Worm (Caenorhabditis elegans): ENCODE results near the gene T10B10.9.

T10B10.9 gene

ce11 chrX:15173303-15173904, 9.2 kb downstream of the T10B10.9 start, which contains the start of gene ucr-2.2:
TSS of gene ucr-2.2 (plus strand) at chrX:15173904.
- peak; percentile 88 for TF ChIP-seq hmg-11 (tag; optimal IDR thresholded peaks at IDR 0.05)
- TF ChIP-seq pqm-1 (tag; optimal IDR thresholded peaks at IDR 0.05): peak; percentile 29
- peak; percentile 89 for TF ChIP-seq snpc-4 (tag; optimal IDR thresholded peaks at IDR 0.05)
- TF ChIP-seq pha-4 (tag; optimal IDR thresholded peaks at IDR 0.05): peak; percentile 93
- TF ChIP-seq nhr-76 (tag; optimal IDR thresholded peaks at IDR 0.05): peak; percentile 18
- peak; percentile 69 for TF ChIP-seq elt-2 (tag; optimal IDR thresholded peaks at IDR 0.05)
- peak; percentile 58 for TF ChIP-seq lin-15B (tag; optimal IDR thresholded peaks at IDR 0.05)
- peak; percentile 27 for TF ChIP-seq ceh-28 (tag; optimal IDR thresholded peaks at IDR 0.05)
- TF ChIP-seq skn-1 (tag; optimal IDR thresholded peaks at IDR 0.05): peak; percentile 27
- TF ChIP-seq fos-1 (tag; optimal IDR thresholded peaks at IDR 0.05): peak; percentile 59
- no peak for TF ChIP-seq nhr-77 (tag; optimal IDR thresholded peaks at IDR 0.05)
- peak; percentile 81 for TF ChIP-seq tbx-2 (tag; optimal IDR thresholded peaks at IDR 0.05)
- TF ChIP-seq fkh-10 (GFP tag; optimal IDR thresholded peaks at IDR 0.05): peak; percentile 21
- peak; percentile 60 for TF ChIP-seq jun-1 (tag; optimal IDR thresholded peaks at IDR 0.05)
- peak; percentile 70 for TF ChIP-seq nfya-1 (tag; optimal IDR thresholded peaks at IDR 0.05; ENCODE audit: insufficient read depth)
- peak; percentile 86 for TF ChIP-seq nhr-43 (tag; optimal IDR thresholded peaks at IDR 0.05; ENCODE audit: poor library complexity, severe bottlenecking)
- peak; percentile 87 for TF ChIP-seq nhr-23 (tag; optimal IDR thresholded peaks at IDR 0.05)
- TF ChIP-seq unc-39 (tag; optimal IDR thresholded peaks at IDR 0.05): no peak
- no peak for TF ChIP-seq ceh-82 (tag; optimal IDR thresholded peaks at IDR 0.05)
- no peak for TF ChIP-seq aly-2 (tag; optimal IDR thresholded peaks at IDR 0.05)
- peak; percentile 78 for TF ChIP-seq nhr-25 (tag; optimal IDR thresholded peaks at IDR 0.05)
- TF ChIP-seq lin-39 (tag; optimal IDR thresholded peaks at IDR 0.05): peak; percentile 61
- TF ChIP-seq lsy-12 (tag; optimal IDR thresholded peaks at IDR 0.05): peak; percentile 73
- no peak for TF ChIP-seq nhr-11 (tag; optimal IDR thresholded peaks at IDR 0.05)
- TF ChIP-seq egl-5 (tag; optimal IDR thresholded peaks at IDR 0.05): no peak

ce11 chrX:15175211-15175610, 11.0 kb downstream of the T10B10.9 start:
- no peak for TF ChIP-seq ceh-82 (tag; optimal IDR thresholded peaks at IDR 0.05)
- TF ChIP-seq skn-1 (tag; optimal IDR thresholded peaks at IDR 0.05): no peak
- TF ChIP-seq elt-1 (tag; optimal IDR thresholded peaks at IDR 0.05): no peak
- no peak for TF ChIP-seq unc-39 (tag; optimal IDR thresholded peaks at IDR 0.05)
- TF ChIP-seq egl-27 (tag; optimal IDR thresholded peaks at IDR 0.05): no peak
- TF ChIP-seq ZK546.5 (tag; optimal IDR thresholded peaks at IDR 0.05): no peak
- no peak for TF ChIP-seq nhr-12 (tag; optimal IDR thresholded peaks at IDR 0.05)
- TF ChIP-seq tbx-2 (tag; optimal IDR thresholded peaks at IDR 0.05): no peak
- no peak for TF ChIP-seq nhr-23 (tag; optimal IDR thresholded peaks at IDR 0.05)
- TF ChIP-seq nhr-67 (tag; optimal IDR thresholded peaks at IDR 0.05): no peak
- no peak for TF ChIP-seq fos-1 (tag; optimal IDR thresholded peaks at IDR 0.05)
- TF ChIP-seq elt-3 (tag; optimal IDR thresholded peaks at IDR 0.05): no peak
- no peak for TF ChIP-seq fkh-10 (GFP tag; optimal IDR thresholded peaks at IDR 0.05)
- TF ChIP-seq fkh-2 (tag; optimal IDR thresholded peaks at IDR 0.05): no peak
- TF ChIP-seq nhr-76 (tag; optimal IDR thresholded peaks at IDR 0.05): no peak
- no peak for TF ChIP-seq pqm-1 (tag; optimal IDR thresholded peaks at IDR 0.05)

ce11 chrX:15176431-15176911, 12.3 kb downstream of the T10B10.9 start, which contains the start of gene col-41:
TSS of gene col-41 (minus strand) at chrX:15176481.
- TF ChIP-seq nhr-23 (tag; optimal IDR thresholded peaks at IDR 0.05) (peak; percentile 56), skn-1 (tag; optimal IDR thresholded peaks at IDR 0.05) (no peak), nhr-25 (tag; optimal IDR thresholded peaks at IDR 0.05) (peak; percentile 32), nhr-43 (tag; optimal IDR thresholded peaks at IDR 0.05; ENCODE audit: poor library complexity, severe bottlenecking) (peak; percentile 27), ceh-16 (tag; optimal IDR thresholded peaks at IDR 0.05) (no peak), nhr-76 (tag; optimal IDR thresholded peaks at IDR 0.05) (no peak), nhr-77 (tag; optimal IDR thresholded peaks at IDR 0.05) (no peak), nhr-11 (tag; optimal IDR thresholded peaks at IDR 0.05) (no peak), sea-2 (GFP tag; optimal IDR thresholded peaks at IDR 0.05) (no peak), ama-1 (optimal IDR thresholded peaks at IDR 0.05) (no peak), ceh-28 (tag; optimal IDR thresholded peaks at IDR 0.05) (no peak), jun-1 (tag; optimal IDR thresholded peaks at IDR 0.05) (no peak), egl-5 (tag; optimal IDR thresholded peaks at IDR 0.05) (no peak)

- TF ChIP-seq tbx-2 (tag; optimal IDR thresholded peaks at IDR 0.05) (peak; percentile 84), skn-1 (tag; optimal IDR thresholded peaks at IDR 0.05) (peak; percentile 80), hmg-11 (tag; optimal IDR thresholded peaks at IDR 0.05) (peak; percentile 95), mdl-1 (tag; optimal IDR thresholded peaks at IDR 0.05) (no peak), elt-3 (tag; optimal IDR thresholded peaks at IDR 0.05) (peak in 1 of 3 experiments; percentile 11), nfya-1 (tag; optimal IDR thresholded peaks at IDR 0.05; ENCODE audit: insufficient read depth) (peak; percentile 78), ama-1 (optimal IDR thresholded peaks at IDR 0.05) (no peak), nhr-237 (tag; optimal IDR thresholded peaks at IDR 0.05) (no peak), pqm-1 (tag; optimal IDR thresholded peaks at IDR 0.05) (peak; percentile 32), lsy-12 (tag; optimal IDR thresholded peaks at IDR 0.05) (peak; percentile 87), nhr-43 (tag; optimal IDR thresholded peaks at IDR 0.05; ENCODE audit: poor library complexity, severe bottlenecking) (peak; percentile 94), nhr-11 (tag; optimal IDR thresholded peaks at IDR 0.05) (no peak), ceh-9 (tag; optimal IDR thresholded peaks at IDR 0.05) (no peak), nhr-23 (tag; optimal IDR thresholded peaks at IDR 0.05) (peak; percentile 88), egl-5 (tag; optimal IDR thresholded peaks at IDR 0.05) (peak; percentile 88), ztf-11 (tag; optimal IDR thresholded peaks at IDR 0.05) (no peak), unc-62 (GFP tag; optimal IDR thresholded peaks at IDR 0.05) (no peak), ceh-28 (tag; optimal IDR thresholded peaks at IDR 0.05) (peak; percentile 64), nhr-67 (tag; optimal IDR thresholded peaks at IDR 0.05) (no peak), lin-39 (tag; optimal IDR thresholded peaks at IDR 0.05) (peak; percentile 75), pha-4 (tag; optimal IDR thresholded peaks at IDR 0.05) (peak; percentile 86), mml-1 (tag; optimal IDR thresholded peaks at IDR 0.05) (no peak), ceh-16 (tag; optimal IDR thresholded peaks at IDR 0.05) (no peak), lin-15B (tag; optimal IDR thresholded peaks at IDR 0.05) (peak; percentile 47), nhr-76 (tag; optimal IDR thresholded peaks at IDR 0.05) (no peak), snpc-4 (tag; optimal IDR thresholded peaks at IDR 0.05) (peak; percentile 94), fkh-2 (tag; optimal IDR thresholded peaks at IDR 0.05) (no peak)
Observed at ce11 chrX:15181454-15181853, 17.2 kb downstream of the T10B10.9 start, which contains the start of gene pkhm-2. TSS of gene pkhm-2 (minus strand) at chrX:15181465.

Data from whole organism, L3 larva.